Fruit fly (Drosophila melanogaster) whole organism, prepupa: ENCODE results near the gene Manf.

Experiments
- CG6808 ChIP-seq: fragments of 200-800 bp; sonication (Bioruptor generic); optimal IDR thresholded peaks from 3 replicates; lab custom pipeline; 2017; ENCODE audit warnings: missing biosample characterization, missing genetic modification characterization, mild to moderate bottlenecking, moderate library complexity, missing genetic modification reagents
- Hr39 ChIP-seq: fragments of 200-800 bp; sonication (Bioruptor generic); optimal IDR thresholded peaks from 2 replicates; lab custom pipeline; 2016; ENCODE audit warnings: missing biosample characterization, missing genetic modification characterization
- Met ChIP-seq: fragments of 200-800 bp; sonication (Bioruptor generic); optimal IDR thresholded peaks from 3 replicates; lab custom pipeline; 2016; ENCODE audit warnings: missing biosample characterization, missing genetic modification characterization
- svp ChIP-seq: fragments of 200-800 bp; sonication (Bioruptor generic); peaks from one replicate; lab custom pipeline; 2016; ENCODE audit warnings: missing biosample characterization, missing genetic modification characterization

Gene Manf

dm6 chr3R:16396565-16396964 lies 47.4 kb downstream of the Manf start:
- TF ChIP-seq svp (peak; percentile 32), CG6808 (no peak), Met (GFP tag; lab: Kevin White, UChicago) (no peak), Hr39 (no peak)
